Worm (Caenorhabditis elegans) whole organism, midembryonic: ENCODE results near the gene nono-1.

Experiments
- T22C8.4 ChIP-seq: fragments of 200-800 bp; sonication (Bioruptor generic); IDR thresholded peaks from 2 replicates; pipeline ENCODE4 v1.3.6; 2022; ENCODE audit warnings: missing genetic modification characterization, missing compliant biosample characterization
- cog-1 ChIP-seq: sonication (generic microtip); optimal IDR thresholded peaks from 2 replicates; lab custom pipeline; 2016; ENCODE audit warnings: missing genetic modification characterization, missing compliant biosample characterization
- flt-1 ChIP-seq: fragments of 200-800 bp; sonication (Bioruptor generic); IDR thresholded peaks from 2 replicates; pipeline ENCODE4 v1.3.6; 2022; ENCODE audit warnings: missing genetic modification characterization, missing compliant biosample characterization
- klf-2 ChIP-seq: fragments of 200-800 bp; sonication (Bioruptor generic); conservative IDR thresholded peaks from 2 replicates; pipeline ENCODE4 v1.3.6; 2022; ENCODE audit warnings: missing genetic modification reagents, missing genetic modification characterization, missing compliant biosample characterization
- med-1 ChIP-seq: sonication (generic microtip); optimal IDR thresholded peaks from 2 replicates; lab custom pipeline; 2017; ENCODE audit warnings: missing genetic modification characterization, mild to moderate bottlenecking, missing compliant biosample characterization, antibody characterized with exemption, missing genetic modification reagents; ENCODE audit not compliant: insufficient read depth
- ref-1 ChIP-seq: fragments of 200-800 bp; sonication (Bioruptor generic); conservative IDR thresholded peaks from 2 replicates; pipeline ENCODE4 v1.3.6; 2022; ENCODE audit warnings: missing genetic modification reagents, missing genetic modification characterization, missing compliant biosample characterization
- tab-1 ChIP-seq: fragments of 200-800 bp; sonication (Bioruptor generic); IDR thresholded peaks from 2 replicates; pipeline ENCODE4 v1.3.6; 2022; ENCODE audit warnings: missing genetic modification characterization, missing compliant biosample characterization
- ztf-23 ChIP-seq: fragments of 200-800 bp; sonication (Bioruptor generic); IDR thresholded peaks from 2 replicates; pipeline ENCODE4 v1.3.6; 2022; ENCODE audit warnings: missing genetic modification reagents, missing genetic modification characterization, missing compliant biosample characterization
- ztf-29 ChIP-seq: fragments of 200-800 bp; sonication (Bioruptor generic); IDR thresholded peaks from 2 replicates; pipeline ENCODE4 v1.3.6; 2022; ENCODE audit warnings: missing genetic modification reagents, missing genetic modification characterization, missing compliant biosample characterization

The nono-1 gene

ce11 chrIII:5958172-5958886, at the start of gene nono-1, which contains the start of gene nop-1:
nono-1 (minus strand) TSS chrIII:5958246.
nop-1 (plus strand) TSS chrIII:5958722.
- TF ChIP-seq tab-1 (GFP tag; lab: Robert Waterston, UW) (no peak), flt-1 (GFP tag; lab: Robert Waterston, UW) (peak; percentile 64; the same call in 1 of the 2 replicates)

- TF ChIP-seq tab-1 (GFP tag; lab: Robert Waterston, UW) (no peak), ztf-29 (no peak), ref-1 (GFP tag; lab: Robert Waterston, UW) (no peak), ztf-23 (GFP tag; lab: Robert Waterston, UW) (no peak), T22C8.4 (no peak), med-1 (GFP tag; lab: Kevin White, UChicago) (no peak), flt-1 (GFP tag; lab: Robert Waterston, UW) (no peak), cog-1 (tag; lab: Kevin White, UChicago) (no peak)
Observed at ce11 chrIII:6006453-6006852, 48.4 kb upstream of the nono-1 start.

- TF ChIP-seq klf-2 (GFP tag; lab: Robert Waterston, UW), result no peak
- no peak for TF ChIP-seq ztf-23 (GFP tag; lab: Robert Waterston, UW)
- no peak for TF ChIP-seq T22C8.4
Observed at ce11 chrIII:6002024-6002423, 44.0 kb upstream of the nono-1 start.

- TF ChIP-seq ztf-29, result no peak
- no peak for TF ChIP-seq T22C8.4
- no peak for TF ChIP-seq cog-1 (tag; lab: Kevin White, UChicago)
- no peak for TF ChIP-seq med-1 (GFP tag; lab: Kevin White, UChicago)
- no peak for TF ChIP-seq klf-2 (GFP tag; lab: Robert Waterston, UW)
- no peak for TF ChIP-seq ztf-23 (GFP tag; lab: Robert Waterston, UW)
- TF ChIP-seq flt-1 (GFP tag; lab: Robert Waterston, UW), result no peak
- no peak for TF ChIP-seq tab-1 (GFP tag; lab: Robert Waterston, UW)
- no peak for TF ChIP-seq ref-1 (GFP tag; lab: Robert Waterston, UW)
Observed at ce11 chrIII:5999629-6000028, 41.6 kb upstream of the nono-1 start.

ce11 chrIII:5998640-5999039, 40.6 kb upstream of the nono-1 start:
- no peak for TF ChIP-seq klf-2 (GFP tag; lab: Robert Waterston, UW)
- no peak for TF ChIP-seq ztf-29
- TF ChIP-seq ref-1 (GFP tag; lab: Robert Waterston, UW), result no peak
- TF ChIP-seq T22C8.4, result no peak
- no peak for TF ChIP-seq ztf-23 (GFP tag; lab: Robert Waterston, UW)
- TF ChIP-seq cog-1 (tag; lab: Kevin White, UChicago), result no peak
- TF ChIP-seq flt-1 (GFP tag; lab: Robert Waterston, UW), result no peak
- TF ChIP-seq med-1 (GFP tag; lab: Kevin White, UChicago), result no peak
- TF ChIP-seq tab-1 (GFP tag; lab: Robert Waterston, UW), result no peak

- TF ChIP-seq tab-1 (GFP tag; lab: Robert Waterston, UW), result no peak
- no peak for TF ChIP-seq flt-1 (GFP tag; lab: Robert Waterston, UW)
- no peak for TF ChIP-seq med-1 (GFP tag; lab: Kevin White, UChicago)
- TF ChIP-seq cog-1 (tag; lab: Kevin White, UChicago), result no peak
- TF ChIP-seq ztf-23 (GFP tag; lab: Robert Waterston, UW), result no peak
- no peak for TF ChIP-seq klf-2 (GFP tag; lab: Robert Waterston, UW)
- no peak for TF ChIP-seq ref-1 (GFP tag; lab: Robert Waterston, UW)
- no peak for TF ChIP-seq T22C8.4
- TF ChIP-seq ztf-29, result no peak
Observed at ce11 chrIII:5992913-5993312, 34.9 kb upstream of the nono-1 start, which contains the start of gene T04C9.1. T04C9.1 (plus strand) TSS chrIII:5993213.

ce11 chrIII:5992043-5992442, 34.0 kb upstream of the nono-1 start:
- TF ChIP-seq flt-1 (GFP tag; lab: Robert Waterston, UW) (0 out of 2 replicates have a peak, but pooled peaks have one; percentile 37), ztf-29 (no peak)

- no peak for TF ChIP-seq ztf-29
- no peak for TF ChIP-seq ref-1 (GFP tag; lab: Robert Waterston, UW)
- no peak for TF ChIP-seq tab-1 (GFP tag; lab: Robert Waterston, UW)
- TF ChIP-seq flt-1 (GFP tag; lab: Robert Waterston, UW), result no peak
- TF ChIP-seq ztf-23 (GFP tag; lab: Robert Waterston, UW), result no peak
- no peak for TF ChIP-seq cog-1 (tag; lab: Kevin White, UChicago)
- no peak for TF ChIP-seq med-1 (GFP tag; lab: Kevin White, UChicago)
- no peak for TF ChIP-seq klf-2 (GFP tag; lab: Robert Waterston, UW)
- no peak for TF ChIP-seq T22C8.4
Observed at ce11 chrIII:5991142-5991930, 33.3 kb upstream of the nono-1 start, which contains the start of gene T04C9.2. T04C9.2 (plus strand) TSS chrIII:5991880.

ce11 chrIII:5990090-5990489, 32.0 kb upstream of the nono-1 start:
- no peak for TF ChIP-seq T22C8.4
- no peak for TF ChIP-seq klf-2 (GFP tag; lab: Robert Waterston, UW)
